Fruit fly (Drosophila melanogaster): Measurements from ENCODE around the gene CG5070.
A peak's percentile ranks its signal among the peaks of the same experiment; 100 is the strongest.

The CG5070 gene

DNA sequence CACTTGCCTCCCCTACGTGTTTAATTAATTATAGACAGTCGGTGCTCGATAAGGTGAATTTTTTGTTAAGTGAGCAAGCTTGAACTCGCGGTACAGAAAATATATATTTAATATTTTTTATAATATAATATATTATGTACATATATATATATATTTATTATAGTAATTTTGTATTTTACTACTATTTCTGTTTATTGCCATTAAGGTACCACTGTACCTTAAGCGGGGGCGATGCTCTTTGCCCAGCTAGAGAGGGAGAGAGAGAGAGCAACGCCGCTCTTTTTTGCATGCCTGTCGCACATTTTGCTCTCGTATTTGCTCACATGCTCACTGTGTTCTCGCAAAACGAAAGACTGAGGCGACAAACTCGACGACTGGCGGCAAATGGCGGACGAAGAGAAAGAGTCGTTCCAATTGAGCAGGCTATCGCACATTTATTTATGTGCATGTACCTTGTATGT, 32.4 kb upstream of the CG5070 start (continued):
- TF ChIP-seq spab (GFP tag; optimal IDR thresholded peaks at IDR 0.05) = peak; percentile 49
- peak; percentile 51 for TF ChIP-seq dac (GFP tag; optimal IDR thresholded peaks at IDR 0.05)
- peak; percentile 28 for TF ChIP-seq CG1621 (tag; optimal IDR thresholded peaks at IDR 0.05)
- peak; percentile 4 for TF ChIP-seq Blimp-1 (GFP tag; optimal IDR thresholded peaks at IDR 0.05)
- TF ChIP-seq CG34406 (GFP tag; optimal IDR thresholded peaks at IDR 0.05) = peak; percentile 61
- TF ChIP-seq CG9139 (GFP tag; optimal IDR thresholded peaks at IDR 0.05) = peak; percentile 40
- no peak for TF ChIP-seq cyc (GFP tag; optimal IDR thresholded peaks at IDR 0.05)
- TF ChIP-seq CG7368 (GFP tag; optimal IDR thresholded peaks at IDR 0.05) = peak; percentile 25
- TF ChIP-seq salr (GFP tag; optimal IDR thresholded peaks at IDR 0.05) = peak; percentile 5 to 51
- TF ChIP-seq Eip93F (GFP tag; optimal IDR thresholded peaks at IDR 0.05) = no peak
- peak; percentile 54 for TF ChIP-seq OdsH (GFP tag; optimal IDR thresholded peaks at IDR 0.05)
- TF ChIP-seq CG11294 (GFP tag; IDR thresholded peaks at IDR 0.05) = peak; percentile 57
- no peak for TF ChIP-seq fkh (GFP tag; optimal IDR thresholded peaks at IDR 0.05)
- peak; percentile 84 for TF ChIP-seq CG6276 (GFP tag; optimal IDR thresholded peaks at IDR 0.05)
- TF ChIP-seq svp (GFP tag) = no peak
- peak; percentile 86 for TF ChIP-seq eg (GFP tag; IDR thresholded peaks at IDR 0.05)
- no peak for TF ChIP-seq Ets21C (GFP tag; optimal IDR thresholded peaks at IDR 0.05)
- peak; percentile 59 for TF ChIP-seq CG3919 (GFP tag; optimal IDR thresholded peaks at IDR 0.05)

DNA sequence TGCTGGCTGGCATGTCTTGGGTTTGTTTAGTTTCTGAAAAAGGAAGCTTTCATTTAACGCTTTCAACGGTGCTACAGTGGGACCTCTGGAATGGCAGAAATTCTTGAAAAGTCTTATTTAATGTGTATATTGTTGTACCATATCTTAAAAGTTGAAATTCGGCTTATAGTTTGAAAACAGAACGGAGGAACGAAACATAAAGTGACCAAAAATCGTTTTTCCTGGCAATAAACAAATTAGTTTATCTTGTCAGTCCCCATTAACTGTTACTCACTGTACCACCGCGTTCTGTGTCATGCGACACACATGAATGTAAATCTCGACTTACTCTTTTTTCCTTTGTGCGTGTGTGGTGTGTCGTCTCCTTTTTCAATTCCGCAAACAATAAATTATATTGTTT, 30.8 kb upstream of the CG5070 start:
- peak; percentile 70 for TF ChIP-seq CG31627 (GFP tag; optimal IDR thresholded peaks at IDR 0.05)
- peak; percentile 44 for TF ChIP-seq pdm3 (GFP tag; optimal IDR thresholded peaks at IDR 0.05)
- peak; percentile 81 for TF ChIP-seq svp (GFP tag)
- peak; percentile 5 for TF ChIP-seq CG11902 (GFP tag; optimal IDR thresholded peaks at IDR 0.05)
- no peak for TF ChIP-seq CG4318 (GFP tag; optimal IDR thresholded peaks at IDR 0.05)
- peak in 1 of 2 experiments; percentile 27 for TF ChIP-seq ss (GFP tag; optimal IDR thresholded peaks at IDR 0.05)
- peak; percentile 17 for TF ChIP-seq OdsH (GFP tag; optimal IDR thresholded peaks at IDR 0.05)
- peak; percentile 28 for TF ChIP-seq CG10631 (GFP tag; optimal IDR thresholded peaks at IDR 0.05)
- no peak for TF ChIP-seq CG15336 (GFP tag; IDR thresholded peaks at IDR 0.05)
- peak; percentile 75 for TF ChIP-seq Hr39 (GFP tag; optimal IDR thresholded peaks at IDR 0.05)
- peak; percentile 41 for TF ChIP-seq Sox14 (GFP tag; optimal IDR thresholded peaks at IDR 0.05)
- peak; percentile 11 for TF ChIP-seq net (GFP tag; optimal IDR thresholded peaks at IDR 0.05)
- peak; percentile 3 for TF ChIP-seq Sox15 (GFP tag; optimal IDR thresholded peaks at IDR 0.05)
- TF ChIP-seq esn (GFP tag; optimal IDR thresholded peaks at IDR 0.05) = peak; percentile 68
- peak; percentile 34 for TF ChIP-seq acj6 (GFP tag; optimal IDR thresholded peaks at IDR 0.05)
- no peak for TF ChIP-seq CG11294 (GFP tag; IDR thresholded peaks at IDR 0.05)
- no peak for TF ChIP-seq Lpt (GFP tag; optimal IDR thresholded peaks at IDR 0.05)
- peak; percentile 0 for TF ChIP-seq Blimp-1 (GFP tag; optimal IDR thresholded peaks at IDR 0.05)
- peak; percentile 33 for TF ChIP-seq CG6808 (GFP tag; optimal IDR thresholded peaks at IDR 0.05)
- peak; percentile 43 for TF ChIP-seq CG6792 (GFP tag; optimal IDR thresholded peaks at IDR 0.05)
- no peak for TF ChIP-seq CG32006 (GFP tag; optimal IDR thresholded peaks at IDR 0.05)
- TF ChIP-seq cyc (GFP tag; optimal IDR thresholded peaks at IDR 0.05) = peak; percentile 69
- TF ChIP-seq Gug (GFP tag; IDR thresholded peaks at IDR 0.05) = no peak
- TF ChIP-seq lz (GFP tag; optimal IDR thresholded peaks at IDR 0.05) = peak; percentile 62
- TF ChIP-seq Smox (GFP tag; optimal IDR thresholded peaks at IDR 0.05) = peak; percentile 64
- TF ChIP-seq Sox102F (GFP tag; optimal IDR thresholded peaks at IDR 0.05) = peak; percentile 60
- peak; percentile 37 for TF ChIP-seq Eip75B (GFP tag; optimal IDR thresholded peaks at IDR 0.05)
- peak; percentile 24 for TF ChIP-seq CG9139 (GFP tag; optimal IDR thresholded peaks at IDR 0.05)
- no peak for TF ChIP-seq CG6276 (GFP tag; optimal IDR thresholded peaks at IDR 0.05)
- peak; percentile 46 for TF ChIP-seq Ets21C (GFP tag; optimal IDR thresholded peaks at IDR 0.05)
- TF ChIP-seq Met (GFP tag; optimal IDR thresholded peaks at IDR 0.05) = peak; percentile 69
- TF ChIP-seq fd85E (GFP tag; optimal IDR thresholded peaks at IDR 0.05) = no peak
- TF ChIP-seq topi (GFP tag; optimal IDR thresholded peaks at IDR 0.05) = peak; percentile 73
- TF ChIP-seq CG6163 (GFP tag; IDR thresholded peaks at IDR 0.05) = peak; percentile 11; the same call in 1 of the 3 replicates
- peak; percentile 22 for TF ChIP-seq CG34406 (GFP tag; optimal IDR thresholded peaks at IDR 0.05)
- TF ChIP-seq CG16779 (tag; optimal IDR thresholded peaks at IDR 0.05) = no peak
- TF ChIP-seq CG3919 (GFP tag; optimal IDR thresholded peaks at IDR 0.05) = peak; percentile 19
- TF ChIP-seq Eip78C (GFP tag) = peak; percentile 76
- no peak for TF ChIP-seq CG7368 (GFP tag; optimal IDR thresholded peaks at IDR 0.05)
- peak; percentile 32 for TF ChIP-seq achi (GFP tag; optimal IDR thresholded peaks at IDR 0.05)
- TF ChIP-seq spab (GFP tag; optimal IDR thresholded peaks at IDR 0.05) = peak; percentile 1
